Worm (Caenorhabditis elegans): ENCODE results near the gene tftc-3.
A peak's percentile ranks its signal among the peaks of the same experiment; 100 is the strongest.

tftc-3 gene

ce11 chrV:10182984-10183383, 27.2 kb downstream of the tftc-3 start, which contains the start of gene ZK856.4:
TSS of gene ZK856.4 (plus strand) at chrV:10183284.
- TF ChIP-seq ceh-32 (tag; optimal IDR thresholded peaks at IDR 0.05; ENCODE audit: poor library complexity) (no peak), nhr-6 (tag; optimal IDR thresholded peaks at IDR 0.05) (no peak), lin-29 (GFP tag; IDR thresholded peaks at IDR 0.05) (no peak), lin-38 (GFP tag; IDR thresholded peaks at IDR 0.05) (no peak), Y48G9A.11 (GFP tag; IDR thresholded peaks at IDR 0.05) (no peak), zip-2 (tag; optimal IDR thresholded peaks at IDR 0.05) (no peak), dve-1 (tag; optimal IDR thresholded peaks at IDR 0.05; ENCODE audit: insufficient read depth) (no peak), arid-1 (GFP tag; conservative IDR thresholded peaks at IDR 0.05) (no peak), nhr-10 (tag; optimal IDR thresholded peaks at IDR 0.05) (no peak), lin-39 (tag; optimal IDR thresholded peaks at IDR 0.05) (no peak), nhr-77 (tag; optimal IDR thresholded peaks at IDR 0.05) (no peak), Y105C5A.15 (GFP tag; IDR thresholded peaks at IDR 0.05) (no peak), rbr-2 (tag; optimal IDR thresholded peaks at IDR 0.05) (no peak), vab-7 (GFP tag; IDR thresholded peaks at IDR 0.05) (no peak), nhr-237 (tag; optimal IDR thresholded peaks at IDR 0.05) (no peak), dpl-1 (GFP tag; optimal IDR thresholded peaks at IDR 0.05) (no peak), nhr-25 (tag; optimal IDR thresholded peaks at IDR 0.05; ENCODE audit: borderline replicate concordance, insufficient read depth) (no peak), F26F4.8 (GFP tag; conservative IDR thresholded peaks at IDR 0.05) (no peak), zfp-2 (tag; optimal IDR thresholded peaks at IDR 0.05) (no peak), unc-39 (tag; optimal IDR thresholded peaks at IDR 0.05) (no peak)

ce11 chrV:10179235-10179634, 30.9 kb downstream of the tftc-3 start, which contains the start of gene cul-5:
TSS of gene cul-5 (plus strand) at chrV:10179535.
- no peak for TF ChIP-seq unc-39 (tag; optimal IDR thresholded peaks at IDR 0.05)
- peak; percentile 27 for TF ChIP-seq nhr-28 (tag; optimal IDR thresholded peaks at IDR 0.05)
- no peak for TF ChIP-seq daf-16 (GFP tag; optimal IDR thresholded peaks at IDR 0.05)
- peak; percentile 49 for TF ChIP-seq daf-16 (tag; optimal IDR thresholded peaks at IDR 0.05)
- peak; percentile 4 for TF ChIP-seq dve-1 (tag; optimal IDR thresholded peaks at IDR 0.05; ENCODE audit: insufficient read depth)
- TF ChIP-seq snpc-4 (tag; optimal IDR thresholded peaks at IDR 0.05): no peak
- TF ChIP-seq hif-1 (tag; optimal IDR thresholded peaks at IDR 0.05): peak in 1 of 2 experiments; percentile 74

ce11 chrV:10178166-10178565, 32.0 kb downstream of the tftc-3 start:
- no peak for TF ChIP-seq ama-1 (optimal IDR thresholded peaks at IDR 0.05)
- no peak for TF ChIP-seq tra-1 (GFP tag; IDR thresholded peaks at IDR 0.05)
- TF ChIP-seq aha-1 (tag): no peak
- no peak for TF ChIP-seq nhr-25 (tag; optimal IDR thresholded peaks at IDR 0.05; ENCODE audit: borderline replicate concordance, insufficient read depth)
- TF ChIP-seq nhr-77 (tag; optimal IDR thresholded peaks at IDR 0.05): no peak
- no peak for TF ChIP-seq F44E2.7 (GFP tag; IDR thresholded peaks at IDR 0.05)
- 0 out of 2 replicates have a peak, but pooled peaks have one; percentile 22 for TF ChIP-seq ctbp-1 (GFP tag; IDR thresholded peaks at IDR 0.05)
- TF ChIP-seq rbr-2 (tag; optimal IDR thresholded peaks at IDR 0.05): peak; percentile 63
- peak in 1 of 2 experiments; percentile 72 for TF ChIP-seq hif-1 (tag; optimal IDR thresholded peaks at IDR 0.05)
- peak; percentile 17 for TF ChIP-seq unc-130 (GFP tag; optimal IDR thresholded peaks at IDR 0.05)
- TF ChIP-seq nhr-111 (GFP tag; optimal IDR thresholded peaks at IDR 0.05): no peak
- TF ChIP-seq ceh-20 (GFP tag; IDR thresholded peaks at IDR 0.05): no peak
- TF ChIP-seq T20F7.1 (GFP tag; optimal IDR thresholded peaks at IDR 0.05): peak; percentile 51
- no peak for TF ChIP-seq mxl-2 (GFP tag; conservative IDR thresholded peaks at IDR 0.05)
- peak; percentile 16; the same call in 1 of the 2 replicates for TF ChIP-seq dmd-6 (GFP tag; IDR thresholded peaks at IDR 0.05)
- no peak for TF ChIP-seq aly-2 (tag; optimal IDR thresholded peaks at IDR 0.05)
- TF ChIP-seq lin-13 (GFP tag; optimal IDR thresholded peaks at IDR 0.05): no peak
- TF ChIP-seq nhr-11 (tag; optimal IDR thresholded peaks at IDR 0.05): peak; percentile 33
- TF ChIP-seq R02D3.7 (tag; optimal IDR thresholded peaks at IDR 0.05): no peak
- no peak for TF ChIP-seq D1046.2 (GFP tag; IDR thresholded peaks at IDR 0.05)
- no peak for TF ChIP-seq set-16 (GFP tag; IDR thresholded peaks at IDR 0.05)
- no peak for TF ChIP-seq zip-11 (GFP tag; IDR thresholded peaks at IDR 0.05)
- no peak for TF ChIP-seq lim-7 (GFP tag; IDR thresholded peaks at IDR 0.05)
- TF ChIP-seq lsy-2 (tag; optimal IDR thresholded peaks at IDR 0.05): peak in 1 of 2 experiments; percentile 64
- no peak for TF ChIP-seq nhr-6 (tag; optimal IDR thresholded peaks at IDR 0.05)
- TF ChIP-seq nhr-28 (tag; optimal IDR thresholded peaks at IDR 0.05): peak; percentile 40
- no peak for TF ChIP-seq nhr-10 (tag; optimal IDR thresholded peaks at IDR 0.05)
- no peak for TF ChIP-seq madf-9 (GFP tag; conservative IDR thresholded peaks at IDR 0.05)
- no peak for TF ChIP-seq zip-2 (tag; optimal IDR thresholded peaks at IDR 0.05)
- no peak for TF ChIP-seq dmd-8 (GFP tag; IDR thresholded peaks at IDR 0.05)
- TF ChIP-seq dve-1 (tag; optimal IDR thresholded peaks at IDR 0.05; ENCODE audit: insufficient read depth): peak; percentile 60
- TF ChIP-seq madf-5 (GFP tag; IDR thresholded peaks at IDR 0.05): no peak
- TF ChIP-seq zfp-2 (tag; optimal IDR thresholded peaks at IDR 0.05): no peak
